Fruit fly (Drosophila melanogaster): ENCODE results near the gene Alg13.

Alg13 gene

DNA sequence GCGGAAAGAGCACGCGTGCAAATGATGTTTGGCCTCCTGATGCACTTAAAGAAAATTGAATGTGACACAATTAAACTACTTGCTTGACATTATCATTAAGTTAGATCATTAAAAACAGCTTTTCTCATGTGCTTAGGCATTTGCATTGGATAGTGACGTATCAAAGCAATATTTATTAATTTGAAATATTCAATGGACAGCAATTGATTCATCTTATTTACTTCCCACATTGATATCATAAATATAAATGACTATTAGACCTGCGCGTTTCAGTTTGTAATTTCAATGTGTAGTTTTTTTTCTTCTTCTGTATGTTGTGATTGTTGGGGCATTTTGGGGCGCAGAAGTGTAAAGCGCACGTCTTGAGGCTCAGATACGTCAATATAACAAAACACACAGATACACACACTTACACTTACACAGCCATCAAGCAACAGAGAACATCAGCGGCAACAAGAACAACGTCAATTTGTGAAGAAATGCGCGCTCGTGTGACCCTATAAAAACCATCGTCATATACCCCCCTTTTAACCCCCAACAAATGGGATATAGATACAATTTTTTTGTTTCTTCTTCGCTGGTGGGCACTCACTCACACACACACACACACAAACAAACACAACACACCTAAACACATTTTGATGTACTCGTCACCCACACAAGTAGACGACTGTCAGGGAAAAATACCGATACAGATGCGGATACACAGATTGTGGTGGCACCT lies 49.3 kb downstream of the Alg13 start (continued):
- TF ChIP-seq CG17612 (GFP tag; IDR thresholded peaks at IDR 0.05) (no peak), CG10431 (GFP tag; optimal IDR thresholded peaks at IDR 0.05) (peak; percentile 2), CG2889 (GFP tag; IDR thresholded peaks at IDR 0.05) (no peak), CG1024 (GFP tag; IDR thresholded peaks at IDR 0.05) (no peak), lov (optimal IDR thresholded peaks at IDR 0.05) (no peak), lov (GFP tag; IDR thresholded peaks at IDR 0.05) (no peak), Aef1 (GFP tag; IDR thresholded peaks at IDR 0.05) (peak; percentile 33; the same call in 2 of the 3 replicates), fd64A (GFP tag; optimal IDR thresholded peaks at IDR 0.05) (no peak), Dad (GFP tag; optimal IDR thresholded peaks at IDR 0.05) (peak; percentile 41), Mes4 (GFP tag; optimal IDR thresholded peaks at IDR 0.05) (peak; percentile 48), Fer2 (tag; optimal IDR thresholded peaks at IDR 0.05) (peak; percentile 37), Side (GFP tag; optimal IDR thresholded peaks at IDR 0.05) (peak; percentile 43), sqz (GFP tag; optimal IDR thresholded peaks at IDR 0.05) (peak; percentile 32), CG3065 (GFP tag; optimal IDR thresholded peaks at IDR 0.05) (peak; percentile 62), tll (GFP tag; optimal IDR thresholded peaks at IDR 0.05) (no peak), Elba2 (GFP tag; optimal IDR thresholded peaks at IDR 0.05) (no peak), tx (GFP tag; optimal IDR thresholded peaks at IDR 0.05) (peak; percentile 39), seq (GFP tag; IDR thresholded peaks at IDR 0.05) (peak; percentile 59; the same call in 1 of the 2 replicates), Sin3A (optimal IDR thresholded peaks at IDR 0.05) (no peak), CG10147 (GFP tag; optimal IDR thresholded peaks at IDR 0.05) (peak; percentile 64), btn (GFP tag; optimal IDR thresholded peaks at IDR 0.05) (peak; percentile 34), insv (GFP tag; optimal IDR thresholded peaks at IDR 0.05) (no peak), CG16779 (GFP tag; IDR thresholded peaks at IDR 0.05) (no peak), CG6765 (GFP tag; optimal IDR thresholded peaks at IDR 0.05) (peak; percentile 6), CrebB (tag; optimal IDR thresholded peaks at IDR 0.05) (peak; percentile 6), CG13775 (GFP tag; optimal IDR thresholded peaks at IDR 0.05) (peak; percentile 65), pfk (GFP tag; optimal IDR thresholded peaks at IDR 0.05) (no peak), CG10366 (GFP tag; IDR thresholded peaks at IDR 0.05) (peak; percentile 54), CG8281 (tag; optimal IDR thresholded peaks at IDR 0.05) (peak; percentile 45), TFAM (GFP tag; optimal IDR thresholded peaks at IDR 0.05) (no peak), CG30431 (GFP tag; optimal IDR thresholded peaks at IDR 0.05) (peak; percentile 57), Abd-B (GFP tag; optimal IDR thresholded peaks at IDR 0.05) (peak; percentile 60), CG18764 (GFP tag; optimal IDR thresholded peaks at IDR 0.05) (peak; percentile 63), zen (tag; optimal IDR thresholded peaks at IDR 0.05) (peak; percentile 45), CG10209 (GFP tag; optimal IDR thresholded peaks at IDR 0.05) (peak; percentile 68), CG11695 (GFP tag; IDR thresholded peaks at IDR 0.05) (peak; percentile 75; the same call in 2 of the 3 replicates), NK7.1 (GFP tag; optimal IDR thresholded peaks at IDR 0.05) (peak; percentile 46), CG4404 (GFP tag; IDR thresholded peaks at IDR 0.05) (no peak), zfh2 (GFP tag; optimal IDR thresholded peaks at IDR 0.05) (peak; percentile 5), CG12104 (GFP tag; optimal IDR thresholded peaks at IDR 0.05) (peak; percentile 54), crp (GFP tag; optimal IDR thresholded peaks at IDR 0.05) (peak in 1 of 2 experiments; percentile 10), CG11560 (tag; IDR thresholded peaks at IDR 0.05) (no peak), ftz-f1 (GFP tag; optimal IDR thresholded peaks at IDR 0.05) (no peak), BEAF-32 (GFP tag; optimal IDR thresholded peaks at IDR 0.05) (no peak), CG11247 (GFP tag; IDR thresholded peaks at IDR 0.05) (no peak), sug (tag; optimal IDR thresholded peaks at IDR 0.05) (peak; percentile 75), Eip74EF (GFP tag; optimal IDR thresholded peaks at IDR 0.05) (peak in 1 of 2 experiments; percentile 72), CG8765 (GFP tag; IDR thresholded peaks at IDR 0.05) (0 out of 2 replicates have a peak, but pooled peaks have one; percentile 20), cwo (GFP tag; optimal IDR thresholded peaks at IDR 0.05) (peak; percentile 49), stwl (tag; optimal IDR thresholded peaks at IDR 0.05) (no peak)
